Worm (Caenorhabditis elegans) whole organism, L4 larva: ENCODE measurements around the gene asb-1.

Experiments used
- R02D3.7 ChIP-seq: fragments of 150-350 bp; sonication (generic microtip); optimal IDR thresholded peaks from 3 replicates; lab custom pipeline; 2014; ENCODE audit warnings: missing biosample characterization, missing genetic modification characterization
- T26A8.4 ChIP-seq: fragments of 200-800 bp; sonication (Bioruptor generic); IDR thresholded peaks from 2 replicates; pipeline ENCODE4 v1.3.6; 2022; ENCODE audit warnings: missing genetic modification characterization, missing compliant biosample characterization
- Y48G9A.11 ChIP-seq: fragments of 200-800 bp; sonication (Bioruptor generic); IDR thresholded peaks from 2 replicates; pipeline ENCODE4 v1.3.6; 2022; ENCODE audit warnings: missing genetic modification reagents, missing genetic modification characterization, missing compliant biosample characterization
- ZK546.5 ChIP-seq, 2 experiments: sonication (generic microtip); optimal IDR thresholded peaks; 2 replicates each; lab custom pipeline; 2017; ENCODE audit warnings: missing biosample characterization in 2 of 2, missing genetic modification characterization in 2 of 2
- ama-1 ChIP-seq: fragments of 150-350 bp; optimal IDR thresholded peaks from 2 replicates; lab custom pipeline; 2014; ENCODE audit warnings: inconsistent platforms, mixed read lengths
- ceh-20 ChIP-seq: fragments of 200-800 bp; sonication (Bioruptor generic); IDR thresholded peaks from 2 replicates; pipeline ENCODE4 v1.3.6; 2022; ENCODE audit warnings: missing genetic modification reagents, missing genetic modification characterization, missing compliant biosample characterization
- ceh-28 ChIP-seq: fragments of 150-350 bp; optimal IDR thresholded peaks from 2 replicates; lab custom pipeline; 2014; ENCODE audit warnings: missing biosample characterization, missing genetic modification reagents, missing genetic modification characterization
- ceh-32 ChIP-seq: sonication (generic microtip); optimal IDR thresholded peaks from 2 replicates; lab custom pipeline; 2016; ENCODE audit warnings: mild to moderate bottlenecking, missing genetic modification characterization, missing compliant biosample characterization; ENCODE audit not compliant: poor library complexity
- ceh-62 ChIP-seq: sonication (generic microtip); optimal IDR thresholded peaks from 2 replicates; lab custom pipeline; 2017; ENCODE audit warnings: missing biosample characterization, missing genetic modification characterization
- ceh-82 ChIP-seq: sonication (generic microtip); optimal IDR thresholded peaks from 2 replicates; lab custom pipeline; 2017; ENCODE audit warnings: missing biosample characterization, missing genetic modification characterization
- cey-2 ChIP-seq: sonication (generic microtip); optimal IDR thresholded peaks from 3 replicates; lab custom pipeline; 2017; ENCODE audit warnings: missing genetic modification characterization, mild to moderate bottlenecking, missing compliant biosample characterization, antibody characterized with exemption, borderline replicate concordance; ENCODE audit not compliant: insufficient read depth
- ctbp-1 ChIP-seq: fragments of 200-800 bp; sonication (Bioruptor generic); IDR thresholded peaks from 2 replicates; pipeline ENCODE4 v1.3.6; 2022; ENCODE audit warnings: missing genetic modification reagents, missing genetic modification characterization, missing compliant biosample characterization
- daf-12 ChIP-seq: fragments of 150-350 bp; optimal IDR thresholded peaks from 2 replicates; lab custom pipeline; 2014; ENCODE audit warnings: missing biosample characterization, missing genetic modification reagents, missing genetic modification characterization
- daf-19 ChIP-seq: fragments of 200-800 bp; sonication (Bioruptor generic); conservative IDR thresholded peaks from 2 replicates; pipeline ENCODE4 v1.3.6; 2022; ENCODE audit warnings: missing genetic modification characterization, missing compliant biosample characterization
- dmd-8 ChIP-seq: fragments of 200-800 bp; sonication (Bioruptor generic); IDR thresholded peaks from 2 replicates; pipeline ENCODE4 v1.3.6; 2022; ENCODE audit warnings: missing genetic modification characterization, missing compliant biosample characterization
- duxl-1 ChIP-seq: sonication (generic microtip); optimal IDR thresholded peaks from 2 replicates; lab custom pipeline; 2016; ENCODE audit warnings: mild to moderate bottlenecking, missing genetic modification characterization, moderate library complexity, missing compliant biosample characterization; ENCODE audit not compliant: poor library complexity
- egl-27 ChIP-seq: sonication (generic microtip); optimal IDR thresholded peaks from 3 replicates; lab custom pipeline; 2017; ENCODE audit warnings: missing biosample characterization, missing genetic modification reagents, missing genetic modification characterization
- hif-1 ChIP-seq, 2 experiments: sonication (generic microtip); optimal IDR thresholded peaks; 2 replicates each; lab custom pipeline; 2016 to 2017; ENCODE audit warnings: missing compliant biosample characterization in 2 of 2, missing genetic modification characterization in 2 of 2, missing genetic modification reagents in 2 of 2, missing genotype in 2 of 2, mild to moderate bottlenecking in 1 of 2
- hlh-30 ChIP-seq: sonication (generic microtip); optimal IDR thresholded peaks from 2 replicates; lab custom pipeline; 2017; ENCODE audit warnings: antibody characterized with exemption, mild to moderate bottlenecking, missing genetic modification characterization, missing compliant biosample characterization; ENCODE audit not compliant: insufficient read depth
- hmg-1.1 ChIP-seq: fragments of 200-800 bp; sonication (Bioruptor generic); IDR thresholded peaks from 2 replicates; pipeline ENCODE4 v1.3.6; 2022; ENCODE audit warnings: missing genetic modification reagents, missing genetic modification characterization, missing compliant biosample characterization
- jun-1 ChIP-seq: fragments of 150-350 bp; optimal IDR thresholded peaks from 2 replicates; lab custom pipeline; 2014; ENCODE audit warnings: missing biosample characterization, missing genetic modification reagents, missing genetic modification characterization
- lim-7 ChIP-seq: fragments of 200-800 bp; sonication (Bioruptor generic); IDR thresholded peaks from 2 replicates; pipeline ENCODE4 v1.3.6; 2022; ENCODE audit warnings: missing genetic modification characterization, missing compliant biosample characterization
- lin-1 ChIP-seq: fragments of 200-800 bp; sonication (Bioruptor generic); IDR thresholded peaks from 2 replicates; pipeline ENCODE4 v1.3.6; 2022; ENCODE audit warnings: missing genetic modification reagents, missing genetic modification characterization, missing compliant biosample characterization
- lin-13 ChIP-seq: fragments of 150-350 bp; optimal IDR thresholded peaks from 2 replicates; lab custom pipeline; 2014; ENCODE audit warnings: missing biosample characterization, missing genetic modification reagents, missing genetic modification characterization
- lin-15B ChIP-seq: fragments of 150-350 bp; sonication (generic microtip); optimal IDR thresholded peaks from 3 replicates; lab custom pipeline; 2014; ENCODE audit warnings: missing biosample characterization, missing genetic modification characterization
- lin-38 ChIP-seq: fragments of 200-800 bp; sonication (Bioruptor generic); IDR thresholded peaks from 2 replicates; pipeline ENCODE4 v1.3.6; 2022; ENCODE audit warnings: missing genetic modification reagents, missing genetic modification characterization, missing compliant biosample characterization
- madf-5 ChIP-seq, 2 experiments: fragments of 200-800 bp; sonication (Bioruptor generic); IDR thresholded peaks; 2 replicates each; pipeline ENCODE4 v1.3.6; 2022; ENCODE audit warnings: missing compliant biosample characterization in 2 of 2, missing genetic modification characterization in 2 of 2
- madf-9 ChIP-seq: fragments of 200-800 bp; sonication (Bioruptor generic); conservative IDR thresholded peaks from 2 replicates; pipeline ENCODE4 v1.3.6; 2022; ENCODE audit warnings: missing genetic modification reagents, missing genetic modification characterization, missing compliant biosample characterization
- mdt-29 ChIP-seq: fragments of 200-800 bp; sonication (Bioruptor generic); IDR thresholded peaks from 2 replicates; pipeline ENCODE4 v1.3.6; 2022; ENCODE audit warnings: missing genetic modification reagents, missing genetic modification characterization, missing compliant biosample characterization
- mes-2 ChIP-seq: sonication (generic microtip); optimal IDR thresholded peaks from 2 replicates; lab custom pipeline; 2016; ENCODE audit warnings: missing genotype, mild to moderate bottlenecking, missing genetic modification characterization, missing compliant biosample characterization; ENCODE audit not compliant: poor library complexity, severe bottlenecking
- nhr-10 ChIP-seq: fragments of 150-350 bp; optimal IDR thresholded peaks from 2 replicates; lab custom pipeline; 2014; ENCODE audit warnings: missing biosample characterization, missing genetic modification characterization
- nhr-11 ChIP-seq: fragments of 150-350 bp; optimal IDR thresholded peaks from 2 replicates; lab custom pipeline; 2014; ENCODE audit warnings: missing biosample characterization, missing genetic modification characterization
- nhr-111 ChIP-seq: fragments of 200-800 bp; sonication (Bioruptor generic); optimal IDR thresholded peaks from 2 replicates; lab custom pipeline; 2018; ENCODE audit warnings: mild to moderate bottlenecking, missing genetic modification characterization, missing compliant biosample characterization
- nhr-237 ChIP-seq: sonication (generic microtip); optimal IDR thresholded peaks from 2 replicates; lab custom pipeline; 2017; ENCODE audit warnings: missing biosample characterization, missing genetic modification characterization
- nhr-25 ChIP-seq: sonication (generic microtip); optimal IDR thresholded peaks from 2 replicates; lab custom pipeline; 2017; ENCODE audit warnings: missing genetic modification characterization, mild to moderate bottlenecking, missing compliant biosample characterization, antibody characterized with exemption, moderate library complexity, borderline replicate concordance; ENCODE audit not compliant: insufficient read depth
- nhr-42 ChIP-seq: fragments of 200-800 bp; sonication (Bioruptor generic); IDR thresholded peaks from 2 replicates; pipeline ENCODE4 v1.3.6; 2022; ENCODE audit warnings: missing genetic modification characterization, missing compliant biosample characterization
- nhr-48 ChIP-seq: sonication (generic microtip); optimal IDR thresholded peaks from 2 replicates; lab custom pipeline; 2016; ENCODE audit warnings: mild to moderate bottlenecking, missing genetic modification characterization, missing compliant biosample characterization
- nhr-76 ChIP-seq: fragments of 150-350 bp; optimal IDR thresholded peaks from 2 replicates; lab custom pipeline; 2014; ENCODE audit warnings: missing biosample characterization, missing genetic modification characterization
- pha-4 ChIP-seq, 2 experiments: fragments of 150-350 bp in 1 of 2; fragments of 200-800 bp in 1 of 2; sonication (Bioruptor generic) in 1 of 2; IDR thresholded peaks in 1 of 2; optimal IDR thresholded peaks in 1 of 2; 2 replicates each; pipeline versions ENCODE4 v1.3.6 to Lab custom; 2014 to 2022; ENCODE audit warnings: missing genetic modification characterization in 2 of 2, missing genetic modification reagents in 2 of 2, missing biosample characterization in 1 of 2, missing compliant biosample characterization in 1 of 2
- php-3 ChIP-seq: fragments of 200-800 bp; sonication (Bioruptor generic); IDR thresholded peaks from 2 replicates; pipeline ENCODE4 v1.3.6; 2022; ENCODE audit warnings: missing genetic modification reagents, missing genetic modification characterization, missing compliant biosample characterization
- rbr-2 ChIP-seq: sonication (generic microtip); optimal IDR thresholded peaks from 2 replicates; lab custom pipeline; 2016; ENCODE audit warnings: missing genotype, missing genetic modification characterization, missing compliant biosample characterization
- saeg-2 ChIP-seq: fragments of 200-800 bp; sonication (Bioruptor generic); IDR thresholded peaks from 2 replicates; pipeline ENCODE4 v1.3.6; 2022; ENCODE audit warnings: missing genetic modification reagents, missing genetic modification characterization, missing compliant biosample characterization
- sdz-12 ChIP-seq: fragments of 200-800 bp; sonication (Bioruptor generic); optimal IDR thresholded peaks from 2 replicates; lab custom pipeline; 2018; ENCODE audit warnings: mild to moderate bottlenecking, missing genetic modification characterization, missing compliant biosample characterization
- skn-1 ChIP-seq: fragments of 150-350 bp; optimal IDR thresholded peaks from 2 replicates; lab custom pipeline; 2014; ENCODE audit warnings: missing biosample characterization, missing genetic modification characterization
- snpc-4 ChIP-seq: fragments of 150-350 bp; optimal IDR thresholded peaks from 2 replicates; lab custom pipeline; 2014; ENCODE audit warnings: missing biosample characterization, missing genetic modification characterization
- unc-62 ChIP-seq, 3 experiments: fragments of 150-350 bp in 1 of 3; sonication (generic microtip); optimal IDR thresholded peaks in 2 of 3; peaks in 1 of 3; 1 replicate in 1 of 3; 2 replicates in 2 of 3; lab custom pipeline; 2014 to 2017; ENCODE audit warnings: missing biosample characterization in 3 of 3, missing genetic modification characterization in 3 of 3, missing genetic modification reagents in 3 of 3, missing genotype in 1 of 3
- vab-7 ChIP-seq: fragments of 200-800 bp; sonication (Bioruptor generic); IDR thresholded peaks from 2 replicates; pipeline ENCODE4 v1.3.6; 2022; ENCODE audit warnings: missing genetic modification reagents, missing genetic modification characterization, missing compliant biosample characterization
- zag-1 ChIP-seq: fragments of 150-350 bp; optimal IDR thresholded peaks from 2 replicates; lab custom pipeline; 2014; ENCODE audit warnings: missing biosample characterization, missing genetic modification characterization
- ztf-11 ChIP-seq: fragments of 150-350 bp; optimal IDR thresholded peaks from 2 replicates; lab custom pipeline; 2014; ENCODE audit warnings: missing biosample characterization, missing genetic modification characterization

Gene asb-1

ce11 chrIII:4560393-4560890 is 35.2 kb downstream of the asb-1 start (continued):
- TF ChIP-seq hlh-30 (peak; percentile 84), egl-27 (no peak), nhr-237 (no peak), ZK546.5 (tag; optimal IDR thresholded peaks at IDR 0.05; lab: Kevin White, UChicago) (no peak), nhr-10 (tag; lab: Kevin White, UChicago) (peak; percentile 21), lim-7 (GFP tag; lab: Robert Waterston, UW) (no peak), T26A8.4 (GFP tag; lab: Robert Waterston, UW) (peak; percentile 78), Y48G9A.11 (GFP tag; lab: Robert Waterston, UW) (no peak), R02D3.7 (tag; lab: Kevin White, UChicago) (no peak), nhr-48 (peak; percentile 76), nhr-11 (tag; lab: Kevin White, UChicago) (peak; percentile 34), lin-38 (GFP tag; lab: Robert Waterston, UW) (peak; percentile 51), zag-1 (tag; lab: Kevin White, UChicago) (no peak), saeg-2 (GFP tag; lab: Robert Waterston, UW) (no peak; the same call in 1 of the 2 replicates), ztf-11 (tag; lab: Kevin White, UChicago) (no peak), lin-15B (tag; lab: Kevin White, UChicago) (no peak), lin-1 (GFP tag; lab: Robert Waterston, UW) (peak; percentile 66; the same call in 1 of the 2 replicates), nhr-111 (no peak), madf-9 (GFP tag; lab: Robert Waterston, UW) (peak; percentile 91), lin-13 (GFP tag; lab: Kevin White, UChicago) (no peak), hif-1 (tag; optimal IDR thresholded peaks at IDR 0.05; lab: Kevin White, UChicago) (peak in 1 of 2 experiments; percentile 59), jun-1 (tag; lab: Kevin White, UChicago) (no peak), ceh-20 (GFP tag; lab: Robert Waterston, UW) (0 out of 2 replicates have a peak, but pooled peaks have one; percentile 26), pha-4 (GFP tag; IDR thresholded peaks at IDR 0.05; lab: Robert Waterston, UW) (peak; percentile 72), pha-4 (tag; optimal IDR thresholded peaks at IDR 0.05; lab: Kevin White, UChicago) (peak; percentile 83), nhr-76 (tag; lab: Kevin White, UChicago) (no peak), cey-2 (tag; lab: Kevin White, UChicago) (no peak), nhr-42 (GFP tag; lab: Robert Waterston, UW) (no peak), dmd-8 (GFP tag; lab: Robert Waterston, UW) (no peak), madf-5 (GFP tag; IDR thresholded peaks at IDR 0.05; lab: Robert Waterston, UW) (no peak), hmg-1.1 (peak; percentile 87), vab-7 (0 out of 2 replicates have a peak, but pooled peaks have one; percentile 30), duxl-1 (tag; lab: Kevin White, UChicago) (peak; percentile 63), php-3 (GFP tag; lab: Robert Waterston, UW) (0 out of 2 replicates have a peak, but pooled peaks have one; percentile 39), daf-12 (tag; lab: Kevin White, UChicago) (no peak), sdz-12 (GFP tag; lab: Kevin White, UChicago) (no peak), mdt-29 (GFP tag; lab: Robert Waterston, UW) (no peak), unc-62 (GFP tag; optimal IDR thresholded peaks at IDR 0.05 in 1 of 2; lab: Kevin White, UChicago) (peak in 1 of 2 experiments; percentile 86), unc-62 (tag; optimal IDR thresholded peaks at IDR 0.05; lab: Kevin White, UChicago) (no peak), rbr-2 (peak; percentile 72), mes-2 (peak; percentile 66), skn-1 (tag; lab: Kevin White, UChicago) (no peak), ceh-82 (tag; lab: Kevin White, UChicago) (no peak), ceh-62 (tag; lab: Kevin White, UChicago) (no peak), nhr-25 (tag; lab: Kevin White, UChicago) (peak; percentile 91), ama-1 (lab: Kevin White, UChicago) (peak; percentile 53), ctbp-1 (peak; percentile 60; the same call in 1 of the 2 replicates), ceh-28 (tag; lab: Kevin White, UChicago) (no peak), ceh-32 (no peak), snpc-4 (tag; lab: Kevin White, UChicago) (no peak), daf-19 (GFP tag; lab: Robert Waterston, UW) (no peak)
